Fruit fly (Drosophila melanogaster) whole organism, embryonic: Measurements from ENCODE around the gene CG15912.

Experiments
- Asciz ChIP-seq: fragments of 200-800 bp; sonication (Bioruptor generic); optimal IDR thresholded peaks from 2 replicates; lab custom pipeline; 2017; ENCODE audit warnings: missing biosample characterization, mild to moderate bottlenecking, missing genetic modification characterization, missing genetic modification reagents
- CG10267 ChIP-seq: fragments of 200-800 bp; sonication (Bioruptor generic); optimal IDR thresholded peaks from 2 replicates; lab custom pipeline; 2018; ENCODE audit warnings: missing biosample characterization, mild to moderate bottlenecking, missing genetic modification characterization, moderate library complexity
- CG10366 ChIP-seq: fragments of 200-800 bp; sonication (Bioruptor generic); IDR thresholded peaks from 2 replicates; pipeline ENCODE4 v1.3.6; 2022; ENCODE audit warnings: missing biosample characterization, missing genetic modification characterization
- CG11398 ChIP-seq: fragments of 200-800 bp; sonication (Bioruptor generic); optimal IDR thresholded peaks from 2 replicates; lab custom pipeline; 2016; ENCODE audit warnings: missing biosample characterization, missing genetic modification characterization
- CG11696 ChIP-seq: fragments of 200-800 bp; sonication (Bioruptor generic); IDR thresholded peaks from 2 replicates; pipeline ENCODE4 v1.3.6; 2022; ENCODE audit warnings: missing biosample characterization, missing genetic modification characterization
- CG12219 ChIP-seq: fragments of 200-800 bp; sonication (Bioruptor generic); optimal IDR thresholded peaks from 3 replicates; lab custom pipeline; 2018; ENCODE audit warnings: missing biosample characterization, mild to moderate bottlenecking, missing genetic modification characterization
- CG12236 ChIP-seq: fragments of 200-800 bp; sonication (Bioruptor generic); optimal IDR thresholded peaks from 2 replicates; lab custom pipeline; 2016; ENCODE audit warnings: missing biosample characterization, missing genetic modification characterization
- CG13287 ChIP-seq: fragments of 200-800 bp; sonication (Bioruptor generic); IDR thresholded peaks from 2 replicates; pipeline ENCODE4 v1.3.6; 2022; ENCODE audit warnings: missing biosample characterization, missing genetic modification characterization; ENCODE audit not compliant: partially characterized antibody
- CG13424 ChIP-seq: fragments of 200-800 bp; sonication (Bioruptor generic); optimal IDR thresholded peaks from 2 replicates; lab custom pipeline; 2019; ENCODE audit warnings: missing biosample characterization, mild to moderate bottlenecking, missing genetic modification characterization, moderate library complexity
- CG14014 ChIP-seq: fragments of 200-800 bp; sonication (Bioruptor generic); IDR thresholded peaks from 2 replicates; pipeline ENCODE4 v1.3.6; 2022; ENCODE audit warnings: missing biosample characterization, missing genetic modification characterization
- CG14965 ChIP-seq: fragments of 200-800 bp; sonication (Bioruptor generic); optimal IDR thresholded peaks from 2 replicates; lab custom pipeline; 2016; ENCODE audit warnings: missing biosample characterization, missing genetic modification characterization, borderline replicate concordance
- CG15011 ChIP-seq: fragments of 200-800 bp; sonication (Bioruptor generic); optimal IDR thresholded peaks from 3 replicates; lab custom pipeline; 2018; ENCODE audit warnings: missing biosample characterization, mild to moderate bottlenecking, missing genetic modification characterization
- CG16815 ChIP-seq: fragments of 200-800 bp; sonication (Bioruptor generic); optimal IDR thresholded peaks from 3 replicates; lab custom pipeline; 2017; ENCODE audit warnings: missing biosample characterization, mild to moderate bottlenecking, missing genetic modification characterization
- CG17568 ChIP-seq: fragments of 200-800 bp; sonication (Bioruptor generic); optimal IDR thresholded peaks from 2 replicates; lab custom pipeline; 2018; ENCODE audit warnings: missing biosample characterization, mild to moderate bottlenecking, missing genetic modification characterization, moderate library complexity
- CG1832 ChIP-seq: fragments of 200-800 bp; sonication (Bioruptor generic); optimal IDR thresholded peaks from 2 replicates; lab custom pipeline; 2017; ENCODE audit warnings: missing biosample characterization, mild to moderate bottlenecking, missing genetic modification characterization, inconsistent platforms
- CG2678 ChIP-seq: fragments of 200-800 bp; sonication (Bioruptor generic); optimal IDR thresholded peaks from 3 replicates; lab custom pipeline; 2019; ENCODE audit warnings: missing biosample characterization, mild to moderate bottlenecking, missing genetic modification characterization, moderate library complexity
- CG30403 ChIP-seq: fragments of 200-800 bp; sonication (Bioruptor generic); optimal IDR thresholded peaks from 3 replicates; lab custom pipeline; 2016; ENCODE audit warnings: missing biosample characterization, missing genetic modification characterization
- CG34422 ChIP-seq: fragments of 200-800 bp; sonication (Bioruptor generic); IDR thresholded peaks from 3 replicates; pipeline ENCODE4 v1.3.6; 2022; ENCODE audit warnings: missing biosample characterization, missing genetic modification characterization
- CG6175 ChIP-seq: fragments of 200-800 bp; sonication (Bioruptor generic); IDR thresholded peaks from 3 replicates; pipeline ENCODE4 v1.3.6; 2022; ENCODE audit warnings: missing biosample characterization, missing genetic modification characterization
- CG6813 ChIP-seq: fragments of 200-800 bp; sonication (Bioruptor generic); optimal IDR thresholded peaks from 2 replicates; lab custom pipeline; 2017; ENCODE audit warnings: missing biosample characterization, missing genetic modification characterization, mild to moderate bottlenecking, moderate library complexity, missing genetic modification reagents
- CG6854 ChIP-seq: fragments of 200-800 bp; sonication (Bioruptor generic); optimal IDR thresholded peaks from 3 replicates; lab custom pipeline; 2017; ENCODE audit warnings: missing biosample characterization, mild to moderate bottlenecking, missing genetic modification characterization
- CG8765 ChIP-seq: fragments of 200-800 bp; sonication (Bioruptor generic); IDR thresholded peaks from 2 replicates; pipeline ENCODE4 v1.3.6; 2022; ENCODE audit warnings: missing biosample characterization, missing genetic modification characterization
- CG9609 ChIP-seq: fragments of 200-800 bp; sonication (Bioruptor generic); optimal IDR thresholded peaks from 3 replicates; lab custom pipeline; 2016; ENCODE audit warnings: missing biosample characterization, missing genetic modification characterization
- CG9727 ChIP-seq: fragments of 200-800 bp; sonication (Bioruptor generic); optimal IDR thresholded peaks from 3 replicates; lab custom pipeline; 2017; ENCODE audit warnings: missing biosample characterization, mild to moderate bottlenecking, missing genetic modification characterization
- CG9817 ChIP-seq: fragments of 200-800 bp; sonication (Bioruptor generic); optimal IDR thresholded peaks from 2 replicates; lab custom pipeline; 2018; ENCODE audit warnings: missing biosample characterization, mild to moderate bottlenecking, missing genetic modification characterization, moderate library complexity
- E2f2 ChIP-seq: fragments of 200-800 bp; sonication (Bioruptor generic); IDR thresholded peaks from 2 replicates; pipeline ENCODE4 v1.3.6; 2022; ENCODE audit warnings: missing biosample characterization, missing genetic modification characterization
- HLH3B ChIP-seq: fragments of 200-800 bp; sonication (Bioruptor generic); IDR thresholded peaks from 2 replicates; pipeline ENCODE4 v1.3.6; 2022; ENCODE audit warnings: missing biosample characterization, missing genetic modification characterization
- HLHmδ ChIP-seq: fragments of 200-800 bp; sonication (Bioruptor generic); optimal IDR thresholded peaks from 2 replicates; lab custom pipeline; 2018; ENCODE audit warnings: missing biosample characterization, mild to moderate bottlenecking, missing genetic modification characterization, moderate library complexity
- Mes4 ChIP-seq: fragments of 200-800 bp; sonication (Bioruptor generic); optimal IDR thresholded peaks from 2 replicates; lab custom pipeline; 2016; ENCODE audit warnings: missing biosample characterization, missing genetic modification characterization
- Nf-YB ChIP-seq: fragments of 200-800 bp; sonication (Bioruptor generic); optimal IDR thresholded peaks from 3 replicates; lab custom pipeline; 2019; ENCODE audit warnings: missing biosample characterization, mild to moderate bottlenecking, missing genetic modification characterization, moderate library complexity
- Opbp ChIP-seq: fragments of 200-800 bp; sonication (Bioruptor generic); IDR thresholded peaks from 3 replicates; pipeline ENCODE4 v1.3.6; 2022; ENCODE audit warnings: missing biosample characterization, missing genetic modification characterization; ENCODE audit not compliant: partially characterized antibody
- Pdp1 ChIP-seq, 2 experiments: fragments of 200-800 bp; sonication (Bioruptor generic); optimal IDR thresholded peaks; 3 replicates each; lab custom pipeline; 2016; ENCODE audit warnings: missing biosample characterization in 2 of 2, missing genetic modification characterization in 2 of 2, mild to moderate bottlenecking in 1 of 2, moderate library complexity in 1 of 2
- Xbp1 ChIP-seq: fragments of 200-800 bp; sonication (Bioruptor generic); optimal IDR thresholded peaks from 3 replicates; lab custom pipeline; 2016; ENCODE audit warnings: missing biosample characterization, mild to moderate bottlenecking, missing genetic modification characterization
- bab2 ChIP-seq: fragments of 200-800 bp; sonication (Bioruptor generic); optimal IDR thresholded peaks from 2 replicates; lab custom pipeline; 2016; ENCODE audit warnings: missing biosample characterization, missing genetic modification characterization
- bowl ChIP-seq: fragments of 200-800 bp; sonication (Bioruptor generic); IDR thresholded peaks from 2 replicates; pipeline ENCODE4 v1.3.6; 2022; ENCODE audit warnings: missing biosample characterization, missing genetic modification characterization
- cato ChIP-seq: fragments of 200-800 bp; sonication (Bioruptor generic); optimal IDR thresholded peaks from 2 replicates; lab custom pipeline; 2016; ENCODE audit warnings: missing biosample characterization, missing genetic modification characterization, borderline replicate concordance
- crc ChIP-seq: fragments of 200-800 bp; sonication (Bioruptor generic); optimal IDR thresholded peaks from 2 replicates; lab custom pipeline; 2016; ENCODE audit warnings: missing biosample characterization, missing genetic modification characterization
- dmrt11E ChIP-seq: fragments of 200-800 bp; sonication (Bioruptor generic); optimal IDR thresholded peaks from 3 replicates; lab custom pipeline; 2018; ENCODE audit warnings: missing biosample characterization, mild to moderate bottlenecking, missing genetic modification characterization, moderate library complexity
- gcm ChIP-seq: fragments of 200-800 bp; sonication (Bioruptor generic); optimal IDR thresholded peaks from 2 replicates; lab custom pipeline; 2019; ENCODE audit warnings: missing biosample characterization, mild to moderate bottlenecking, missing genetic modification characterization, moderate library complexity
- grau ChIP-seq: fragments of 200-800 bp; optimal IDR thresholded peaks from 3 replicates; lab custom pipeline; 2019; ENCODE audit warnings: missing biosample characterization, mild to moderate bottlenecking, missing genetic modification characterization, moderate library complexity
- grn ChIP-seq: fragments of 200-800 bp; sonication (Bioruptor generic); optimal IDR thresholded peaks from 3 replicates; lab custom pipeline; 2017; ENCODE audit warnings: missing biosample characterization, missing genetic modification characterization
- jumu ChIP-seq: fragments of 200-800 bp; sonication (Bioruptor generic); optimal IDR thresholded peaks from 3 replicates; lab custom pipeline; 2016; ENCODE audit warnings: missing biosample characterization, missing genetic modification characterization
- kay ChIP-seq: fragments of 200-800 bp; sonication (Bioruptor generic); optimal IDR thresholded peaks from 2 replicates; lab custom pipeline; 2016; ENCODE audit warnings: missing biosample characterization, missing genetic modification characterization
- lab ChIP-seq: fragments of 200-800 bp; sonication (Bioruptor generic); optimal IDR thresholded peaks from 3 replicates; lab custom pipeline; 2017; ENCODE audit warnings: missing biosample characterization, missing genetic modification characterization, mild to moderate bottlenecking, moderate library complexity, missing genetic modification reagents
- odd ChIP-seq: fragments of 200-800 bp; sonication (Bioruptor generic); optimal IDR thresholded peaks from 2 replicates; lab custom pipeline; 2017; ENCODE audit warnings: missing biosample characterization, mild to moderate bottlenecking, missing genetic modification characterization
- p53 ChIP-seq: fragments of 200-800 bp; sonication (Bioruptor generic); optimal IDR thresholded peaks from 2 replicates; lab custom pipeline; 2016; ENCODE audit warnings: missing biosample characterization, missing genetic modification characterization
- pfk ChIP-seq: fragments of 200-800 bp; sonication (Bioruptor generic); optimal IDR thresholded peaks from 2 replicates; lab custom pipeline; 2018; ENCODE audit warnings: missing biosample characterization, mild to moderate bottlenecking, missing genetic modification characterization, moderate library complexity
- psq ChIP-seq: fragments of 200-800 bp; sonication (Bioruptor generic); optimal IDR thresholded peaks from 2 replicates; lab custom pipeline; 2017; ENCODE audit warnings: missing biosample characterization, missing genetic modification characterization
- sens-2 ChIP-seq: fragments of 200-800 bp; sonication (Bioruptor generic); IDR thresholded peaks from 2 replicates; pipeline ENCODE4 v1.3.6; 2022; ENCODE audit warnings: missing biosample characterization, missing genetic modification characterization
- twi ChIP-seq: fragments of 200-800 bp; optimal IDR thresholded peaks from 2 replicates; lab custom pipeline; 2019; ENCODE audit warnings: missing biosample characterization, mild to moderate bottlenecking, missing genetic modification characterization, moderate library complexity

CG15912 gene

dm6 chrX:4507121-4507520, 41.7 kb upstream of the CG15912 start (continued):
- TF ChIP-seq CG6813 (GFP tag; lab: Kevin White, UChicago) (peak; percentile 54), CG9727 (GFP tag; lab: Kevin White, UChicago) (peak; percentile 49), CG17568 (peak; percentile 40), dmrt11E (tag; lab: Kevin White, UChicago) (peak; percentile 63), gcm (GFP tag; lab: Kevin White, UChicago) (peak; percentile 10), CG6175 (GFP tag; lab: Robert Waterston, UW) (no peak), crc (GFP tag; lab: Kevin White, UChicago) (peak; percentile 3), CG14014 (GFP tag; lab: Robert Waterston, UW) (peak; percentile 44; the same call in 1 of the 2 replicates), CG11696 (GFP tag; lab: Robert Waterston, UW) (no peak), CG9609 (GFP tag; lab: Kevin White, UChicago) (peak; percentile 55), E2f2 (peak; percentile 41), CG12236 (GFP tag; lab: Kevin White, UChicago) (peak; percentile 38), CG34422 (GFP tag; lab: Robert Waterston, UW) (0 out of 3 replicates have a peak, but pooled peaks have one; percentile 48), CG6854 (GFP tag; lab: Kevin White, UChicago) (no peak), grau (tag; lab: Kevin White, UChicago) (peak; percentile 53), HLH3B (peak; percentile 41; the same call in 1 of the 2 replicates), cato (GFP tag; lab: Kevin White, UChicago) (no peak), odd (GFP tag; lab: Kevin White, UChicago) (peak; percentile 60), CG2678 (tag; lab: Kevin White, UChicago) (no peak), Mes4 (peak; percentile 56), CG16815 (GFP tag; lab: Kevin White, UChicago) (peak; percentile 30), CG11398 (GFP tag; lab: Kevin White, UChicago) (no peak), Xbp1 (GFP tag; lab: Kevin White, UChicago) (peak; percentile 75), pfk (GFP tag; lab: Kevin White, UChicago) (no peak), sens-2 (peak; percentile 39; the same call in 1 of the 2 replicates), twi (tag; lab: Kevin White, UChicago) (peak; percentile 32), bowl (0 out of 2 replicates have a peak, but pooled peaks have one; percentile 14), Opbp (peak; percentile 55), CG1832 (GFP tag; lab: Kevin White, UChicago) (no peak), kay (GFP tag; lab: Kevin White, UChicago) (no peak), CG10267 (peak; percentile 13), CG13287 (GFP tag; lab: Robert Waterston, UW) (no peak), CG9817 (tag; lab: Kevin White, UChicago) (peak; percentile 44), psq (GFP tag; lab: Kevin White, UChicago) (no peak), CG10366 (GFP tag; lab: Robert Waterston, UW) (peak; percentile 28), lab (GFP tag; lab: Kevin White, UChicago) (peak; percentile 39), CG13424 (tag; lab: Kevin White, UChicago) (peak; percentile 37), Asciz (GFP tag; lab: Kevin White, UChicago) (peak; percentile 17), jumu (GFP tag; lab: Kevin White, UChicago) (peak; percentile 51), grn (GFP tag; lab: Kevin White, UChicago) (no peak), CG30403 (GFP tag; lab: Kevin White, UChicago) (peak; percentile 49), CG8765 (GFP tag; lab: Robert Waterston, UW) (no peak), CG15011 (GFP tag; lab: Kevin White, UChicago) (no peak), Pdp1 (GFP tag; optimal IDR thresholded peaks at IDR 0.05; lab: Kevin White, UChicago) (peak; percentile 21 to 54), bab2 (no peak), CG12219 (GFP tag; lab: Kevin White, UChicago) (peak; percentile 34), HLHmδ (GFP tag; lab: Kevin White, UChicago) (peak; percentile 85), Nf-YB (peak; percentile 32), CG14965 (peak; percentile 97), p53 (GFP tag; lab: Kevin White, UChicago) (peak; percentile 55)
